Worm (Caenorhabditis elegans): ENCODE measurements around the gene slcr-46.3.

DNA sequence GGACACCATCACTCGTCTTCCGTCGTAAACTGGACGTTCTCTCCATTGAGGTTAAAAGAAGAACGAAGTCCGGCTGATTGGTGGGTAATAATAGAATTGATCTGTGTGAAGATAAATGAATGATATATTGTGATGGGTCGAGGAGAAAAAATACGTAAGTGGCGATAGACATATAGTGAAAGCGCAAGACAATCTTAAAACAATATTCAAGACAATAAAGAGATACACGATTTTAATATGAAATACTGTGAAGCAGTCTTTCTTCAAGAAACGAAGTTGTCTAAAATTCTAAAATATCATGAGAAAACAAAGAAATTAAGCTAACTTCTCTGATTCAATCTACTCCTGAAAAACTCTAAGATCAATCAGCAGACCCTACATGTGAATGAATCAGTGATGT lies 10.4 kb downstream of the slcr-46.3 start, which contains the start of gene F40F9.10:
- no peak for TF ChIP-seq unc-130 (GFP tag; optimal IDR thresholded peaks at IDR 0.05)
- TF ChIP-seq let-607 (tag; optimal IDR thresholded peaks at IDR 0.05), result no peak
- TF ChIP-seq snpc-4 (GFP tag; optimal IDR thresholded peaks at IDR 0.05), result no peak
- no peak for TF ChIP-seq snpc-4 (tag; optimal IDR thresholded peaks at IDR 0.05)
- no peak for TF ChIP-seq ztf-28 (GFP tag; IDR thresholded peaks at IDR 0.05)
- no peak for TF ChIP-seq sptf-2 (GFP tag; optimal IDR thresholded peaks at IDR 0.05)
